Fruit fly (Drosophila melanogaster) whole organism, prepupa: ENCODE data around the gene Ak1.

Experiments
- CG10669 ChIP-seq: fragments of 200-800 bp; sonication (Bioruptor generic); optimal IDR thresholded peaks from 3 replicates; lab custom pipeline; 2018; ENCODE audit warnings: missing biosample characterization, mild to moderate bottlenecking, missing genetic modification characterization, moderate library complexity
- CG15336 ChIP-seq: fragments of 200-800 bp; sonication (Bioruptor generic); IDR thresholded peaks from 2 replicates; pipeline ENCODE4 v1.3.6; 2022; ENCODE audit warnings: missing biosample characterization, missing genetic modification characterization
- CG16779 ChIP-seq: fragments of 200-800 bp; sonication (Bioruptor generic); optimal IDR thresholded peaks from 3 replicates; lab custom pipeline; 2017; ENCODE audit warnings: missing biosample characterization, mild to moderate bottlenecking, missing genetic modification characterization
- CG32006 ChIP-seq: fragments of 200-800 bp; sonication (Bioruptor generic); optimal IDR thresholded peaks from 3 replicates; lab custom pipeline; 2017; ENCODE audit warnings: missing biosample characterization, mild to moderate bottlenecking, missing genetic modification characterization
- CG34406 ChIP-seq: fragments of 200-800 bp; sonication (Bioruptor generic); optimal IDR thresholded peaks from 3 replicates; lab custom pipeline; 2016; ENCODE audit warnings: missing biosample characterization, missing genetic modification characterization
- CG6163 ChIP-seq: fragments of 200-800 bp; sonication (Bioruptor generic); IDR thresholded peaks from 3 replicates; pipeline ENCODE4 v1.3.6; 2022; ENCODE audit warnings: missing biosample characterization, missing genetic modification characterization
- Ets96B ChIP-seq: fragments of 200-800 bp; optimal IDR thresholded peaks from 2 replicates; lab custom pipeline; 2019; ENCODE audit warnings: missing biosample characterization, mild to moderate bottlenecking, missing genetic modification characterization, moderate library complexity
- Gug ChIP-seq: fragments of 200-800 bp; sonication (Bioruptor generic); IDR thresholded peaks from 2 replicates; pipeline ENCODE4 v1.3.6; 2022; ENCODE audit warnings: missing biosample characterization, missing genetic modification characterization
- Hr38 ChIP-seq: sonication (Bioruptor generic); optimal IDR thresholded peaks from 2 replicates; lab custom pipeline; 2016; ENCODE audit warnings: missing biosample characterization, missing genetic modification characterization
- Hr39 ChIP-seq: fragments of 200-800 bp; sonication (Bioruptor generic); optimal IDR thresholded peaks from 2 replicates; lab custom pipeline; 2016; ENCODE audit warnings: missing biosample characterization, missing genetic modification characterization
- Sox102F ChIP-seq: fragments of 200-800 bp; sonication (Bioruptor generic); optimal IDR thresholded peaks from 2 replicates; lab custom pipeline; 2016; ENCODE audit warnings: missing biosample characterization, mild to moderate bottlenecking, missing genetic modification characterization
- achi ChIP-seq: fragments of 200-800 bp; sonication (Bioruptor generic); optimal IDR thresholded peaks from 3 replicates; lab custom pipeline; 2016; ENCODE audit warnings: missing biosample characterization, missing genetic modification characterization
- dac ChIP-seq: fragments of 200-800 bp; sonication (Bioruptor generic); optimal IDR thresholded peaks from 2 replicates; lab custom pipeline; 2017; ENCODE audit warnings: missing biosample characterization, mild to moderate bottlenecking, missing genetic modification characterization
- dsx ChIP-seq: fragments of 200-800 bp; optimal IDR thresholded peaks from 3 replicates; lab custom pipeline; 2019; ENCODE audit warnings: missing biosample characterization, mild to moderate bottlenecking, missing genetic modification characterization, moderate library complexity; ENCODE audit not compliant: poor library complexity, severe bottlenecking
- esn ChIP-seq: fragments of 200-800 bp; sonication (Bioruptor generic); optimal IDR thresholded peaks from 2 replicates; lab custom pipeline; 2016; ENCODE audit warnings: missing biosample characterization, mild to moderate bottlenecking, missing genetic modification characterization, moderate library complexity
- fkh ChIP-seq: fragments of 200-800 bp; sonication (Bioruptor generic); optimal IDR thresholded peaks from 3 replicates; lab custom pipeline; 2017; ENCODE audit warnings: missing biosample characterization, mild to moderate bottlenecking, missing genetic modification characterization, moderate library complexity
- lz ChIP-seq: fragments of 200-800 bp; sonication (Bioruptor generic); optimal IDR thresholded peaks from 3 replicates; lab custom pipeline; 2016; ENCODE audit warnings: missing biosample characterization, missing genetic modification characterization
- spab ChIP-seq: fragments of 200-800 bp; sonication (Bioruptor generic); optimal IDR thresholded peaks from 2 replicates; lab custom pipeline; 2017; ENCODE audit warnings: missing biosample characterization, mild to moderate bottlenecking, missing genetic modification characterization, missing genetic modification reagents
- vri ChIP-seq: fragments of 200-800 bp; sonication (Bioruptor generic); optimal IDR thresholded peaks from 3 replicates; lab custom pipeline; 2016; ENCODE audit warnings: missing biosample characterization, mild to moderate bottlenecking, missing genetic modification characterization

Gene Ak1

dm6 chr3L:12162156-12162682 lies 41.7 kb downstream of the Ak1 start:
- TF ChIP-seq spab (GFP tag; lab: Kevin White, UChicago), result no peak
- no peak for TF ChIP-seq CG15336 (GFP tag; lab: Robert Waterston, UW)
- no peak for TF ChIP-seq Hr39 (GFP tag; lab: Kevin White, UChicago)
- no peak for TF ChIP-seq CG32006 (GFP tag; lab: Kevin White, UChicago)
- TF ChIP-seq achi (GFP tag; lab: Kevin White, UChicago), result no peak
- no peak for TF ChIP-seq dsx (GFP tag; lab: Kevin White, UChicago)
- no peak for TF ChIP-seq vri
- no peak for TF ChIP-seq Gug (GFP tag; lab: Robert Waterston, UW)
- TF ChIP-seq lz (GFP tag; lab: Kevin White, UChicago), result no peak
- TF ChIP-seq fkh (GFP tag; lab: Kevin White, UChicago), result no peak
- TF ChIP-seq CG6163, result no peak
- TF ChIP-seq esn (GFP tag; lab: Kevin White, UChicago), result no peak
- no peak for TF ChIP-seq CG16779 (tag; lab: Kevin White, UChicago)
- no peak for TF ChIP-seq dac (GFP tag; lab: Kevin White, UChicago)
- TF ChIP-seq CG34406, result no peak
- no peak for TF ChIP-seq Hr38 (GFP tag; lab: Kevin White, UChicago)
- TF ChIP-seq Ets96B (tag; lab: Kevin White, UChicago), result no peak
- no peak for TF ChIP-seq CG10669 (GFP tag; lab: Kevin White, UChicago)
- TF ChIP-seq Sox102F (GFP tag; lab: Kevin White, UChicago), result no peak
